Fruit fly (Drosophila melanogaster) whole organism: Measurements from ENCODE around the gene CG17010.

Experiments used
- CG8478 ChIP-seq: fragments of >200 bp; optimal IDR thresholded peaks from 2 replicates; lab custom pipeline; 2018; ENCODE audit warnings: inconsistent platforms
- Dll ChIP-seq: fragments of >200 bp; optimal IDR thresholded peaks from 2 replicates; lab custom pipeline; 2017
- EcR ChIP-seq, 2 experiments: fragments of >200 bp; optimal IDR thresholded peaks; 2 replicates each; lab custom pipeline; 2017; ENCODE audit warnings: missing biosample characterization in 2 of 2, missing genetic modification characterization in 2 of 2, missing genetic modification reagents in 2 of 2
- pan ChIP-seq: fragments of >200 bp; optimal IDR thresholded peaks from 2 replicates; lab custom pipeline; 2017
- psq ChIP-seq: fragments of >200 bp; optimal IDR thresholded peaks from 2 replicates; lab custom pipeline; 2017
- usp ChIP-seq: fragments of >200 bp; optimal IDR thresholded peaks from 2 replicates; lab custom pipeline; 2017; ENCODE audit warnings: missing biosample characterization, missing genetic modification characterization, mixed read lengths

CG17010 gene

DNA sequence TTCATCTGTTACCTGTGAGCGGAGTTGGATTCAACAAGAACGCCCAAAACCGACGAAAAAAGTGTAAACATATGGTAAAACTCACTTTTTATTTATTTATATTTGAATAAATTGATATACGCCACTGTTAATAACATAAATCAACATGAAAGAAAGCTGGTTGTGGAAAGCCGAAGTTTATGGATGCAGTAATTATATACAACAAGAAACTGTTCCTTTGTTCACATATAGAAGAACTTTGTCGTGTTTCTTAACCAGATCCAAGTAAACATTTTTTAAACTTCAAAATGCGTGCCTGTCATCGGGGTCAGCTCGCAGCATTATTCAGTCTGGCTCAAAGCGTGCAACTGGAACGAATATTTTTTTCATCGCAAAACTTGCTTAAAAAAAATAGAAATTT is 41.7 kb downstream of the CG17010 start, which contains the start of gene Pkd2:
Gene Pkd2 (plus strand): TSS at position 301 of the 400 bp plus-strand sequence.
- TF ChIP-seq CG8478 (lab: Kevin White, UChicago): no peak

DNA sequence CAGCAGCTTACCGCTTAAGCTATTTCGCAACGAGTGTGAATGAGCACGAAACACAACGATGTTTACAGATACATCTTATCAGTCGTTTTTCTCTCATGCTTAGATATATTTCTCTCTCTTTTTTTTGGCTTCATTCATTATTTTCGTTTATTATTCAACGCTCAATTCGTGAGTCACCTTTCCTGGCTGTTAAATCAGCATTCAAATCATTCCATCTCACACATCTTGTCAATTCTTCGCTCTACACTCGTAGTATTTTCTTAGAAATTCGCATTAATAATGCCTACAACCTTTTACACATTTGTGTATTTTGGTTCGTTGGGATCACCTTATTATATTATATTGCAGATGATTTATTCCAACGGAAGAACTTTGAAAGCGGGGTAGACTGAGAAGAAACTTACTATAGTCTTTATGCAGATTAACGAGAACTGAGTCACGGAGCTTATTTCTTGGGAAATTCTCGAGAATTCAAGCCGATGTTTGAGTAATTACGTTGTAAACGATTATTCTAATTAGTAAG is 48.4 kb downstream of the CG17010 start:
- TF ChIP-seq Dll (lab: Kevin White, UChicago): no peak
- no peak for TF ChIP-seq pan (lab: Kevin White, UChicago)
- TF ChIP-seq usp (GFP tag; lab: Kevin White, UChicago): no peak
- no peak for TF ChIP-seq psq (lab: Kevin White, UChicago)
- TF ChIP-seq EcR (GFP tag; optimal IDR thresholded peaks at IDR 0.05; lab: Kevin White, UChicago): no peak
- TF ChIP-seq CG8478 (lab: Kevin White, UChicago): no peak
